Worm (Caenorhabditis elegans): ENCODE results near the gene cct-2.

Gene cct-2

ce11 chrII:8922140-8922539, 5.4 kb upstream of the cct-2 start, which contains the start of gene B0457.6:
TSS of gene B0457.6 (plus strand) at chrII:8922423.
- peak; percentile 43 for TF ChIP-seq lin-39 (tag; optimal IDR thresholded peaks at IDR 0.05)
- TF ChIP-seq nfya-1 (tag; optimal IDR thresholded peaks at IDR 0.05; ENCODE audit: insufficient read depth) = peak; percentile 45
- peak; percentile 70 for TF ChIP-seq pqm-1 (tag; optimal IDR thresholded peaks at IDR 0.05)
- no peak for TF ChIP-seq mdl-1 (tag; optimal IDR thresholded peaks at IDR 0.05)
- peak; percentile 77 for TF ChIP-seq elt-2 (tag; optimal IDR thresholded peaks at IDR 0.05)
- TF ChIP-seq hmg-11 (tag; optimal IDR thresholded peaks at IDR 0.05) = peak; percentile 36
- TF ChIP-seq ZK546.5 (tag; optimal IDR thresholded peaks at IDR 0.05) = no peak

ce11 chrII:8923187-8923586, 4.4 kb upstream of the cct-2 start:
- TF ChIP-seq daf-12 (tag; optimal IDR thresholded peaks at IDR 0.05) (no peak), ZK546.5 (tag; optimal IDR thresholded peaks at IDR 0.05) (no peak), ceh-9 (tag; optimal IDR thresholded peaks at IDR 0.05) (no peak), ama-1 (optimal IDR thresholded peaks at IDR 0.05) (no peak), nfya-1 (tag; optimal IDR thresholded peaks at IDR 0.05; ENCODE audit: insufficient read depth) (no peak), nhr-11 (tag; optimal IDR thresholded peaks at IDR 0.05) (no peak), pqm-1 (tag; optimal IDR thresholded peaks at IDR 0.05) (peak; percentile 62), nhr-25 (tag; optimal IDR thresholded peaks at IDR 0.05) (no peak), mml-1 (tag; optimal IDR thresholded peaks at IDR 0.05) (no peak), egl-5 (tag; optimal IDR thresholded peaks at IDR 0.05) (no peak), lsy-12 (tag; optimal IDR thresholded peaks at IDR 0.05) (no peak), elt-3 (tag; optimal IDR thresholded peaks at IDR 0.05) (no peak), elt-2 (tag; optimal IDR thresholded peaks at IDR 0.05) (peak; percentile 39)

- TF ChIP-seq R02D3.7 (tag; optimal IDR thresholded peaks at IDR 0.05) = no peak
- no peak for TF ChIP-seq elt-1 (tag; optimal IDR thresholded peaks at IDR 0.05)
- TF ChIP-seq nhr-25 (tag; optimal IDR thresholded peaks at IDR 0.05) = peak; percentile 16
- no peak for TF ChIP-seq elt-2 (tag; optimal IDR thresholded peaks at IDR 0.05)
Measured at ce11 chrII:8926451-8926850, 1.1 kb upstream of the cct-2 start, which contains the start of gene B0457.2. TSS of gene B0457.2 (minus strand) at chrII:8926551.

ce11 chrII:8929771-8930170, 2.2 kb downstream of the cct-2 start, which contains the start of gene mrpl-50:
TSS of gene mrpl-50 (plus strand) at chrII:8929841.
- TF ChIP-seq ama-1 (optimal IDR thresholded peaks at IDR 0.05) (peak; percentile 81), egl-5 (tag; optimal IDR thresholded peaks at IDR 0.05) (no peak)

- TF ChIP-seq nfya-1 (tag; optimal IDR thresholded peaks at IDR 0.05; ENCODE audit: insufficient read depth) (no peak), unc-62 (GFP tag; optimal IDR thresholded peaks at IDR 0.05) (no peak), pqm-1 (tag; optimal IDR thresholded peaks at IDR 0.05) (no peak), egl-27 (tag; optimal IDR thresholded peaks at IDR 0.05) (no peak), elt-3 (tag; optimal IDR thresholded peaks at IDR 0.05) (no peak), ztf-11 (tag; optimal IDR thresholded peaks at IDR 0.05) (no peak), nhr-11 (tag; optimal IDR thresholded peaks at IDR 0.05) (no peak), egl-5 (tag; optimal IDR thresholded peaks at IDR 0.05) (no peak), ama-1 (optimal IDR thresholded peaks at IDR 0.05) (no peak), nhr-237 (tag; optimal IDR thresholded peaks at IDR 0.05) (no peak), ceh-9 (tag; optimal IDR thresholded peaks at IDR 0.05) (no peak), snpc-4 (tag; optimal IDR thresholded peaks at IDR 0.05) (no peak)
Measured at ce11 chrII:8930763-8931162, 3.2 kb downstream of the cct-2 start, which contains the start of gene enol-1. TSS of gene enol-1 (plus strand) at chrII:8930997.

- TF ChIP-seq lin-15B (tag; optimal IDR thresholded peaks at IDR 0.05) = peak; percentile 13
- no peak for TF ChIP-seq aly-2 (tag; optimal IDR thresholded peaks at IDR 0.05)
- TF ChIP-seq eor-1 (tag; optimal IDR thresholded peaks at IDR 0.05) = no peak
- no peak for TF ChIP-seq nhr-12 (tag; optimal IDR thresholded peaks at IDR 0.05)
- TF ChIP-seq nhr-25 (tag; optimal IDR thresholded peaks at IDR 0.05) = peak; percentile 28
- TF ChIP-seq nfya-1 (tag; optimal IDR thresholded peaks at IDR 0.05; ENCODE audit: insufficient read depth) = peak; percentile 48
- TF ChIP-seq pha-4 (tag; optimal IDR thresholded peaks at IDR 0.05) = peak; percentile 60
- TF ChIP-seq egl-5 (tag; optimal IDR thresholded peaks at IDR 0.05) = peak; percentile 41
- TF ChIP-seq pqm-1 (tag; optimal IDR thresholded peaks at IDR 0.05) = no peak
- peak; percentile 46 for TF ChIP-seq ama-1 (optimal IDR thresholded peaks at IDR 0.05)
- peak; percentile 27 for TF ChIP-seq elt-2 (tag; optimal IDR thresholded peaks at IDR 0.05)
- TF ChIP-seq ceh-28 (tag; optimal IDR thresholded peaks at IDR 0.05) = no peak
- TF ChIP-seq hmg-11 (tag; optimal IDR thresholded peaks at IDR 0.05) = peak; percentile 42
- TF ChIP-seq egl-27 (tag; optimal IDR thresholded peaks at IDR 0.05) = no peak
- no peak for TF ChIP-seq nhr-77 (tag; optimal IDR thresholded peaks at IDR 0.05)
Measured at ce11 chrII:8931405-8932149, 4.0 kb downstream of the cct-2 start.
